Worm (Caenorhabditis elegans): ENCODE measurements around the gene F16F9.1.

ce11 chrX:8406815-8407214, 39.4 kb upstream of the F16F9.1 start:
- TF ChIP-seq nhr-11 (tag; optimal IDR thresholded peaks at IDR 0.05): no peak
- TF ChIP-seq pha-4 (GFP tag; IDR thresholded peaks at IDR 0.05): no peak
- no peak for TF ChIP-seq pha-4 (tag; optimal IDR thresholded peaks at IDR 0.05)
- TF ChIP-seq lin-13 (GFP tag; optimal IDR thresholded peaks at IDR 0.05): no peak
- no peak for TF ChIP-seq duxl-1 (tag; optimal IDR thresholded peaks at IDR 0.05; ENCODE audit: poor library complexity)
